Worm (Caenorhabditis elegans): ENCODE results near the gene T24C12.3.

The T24C12.3 gene

ce11 chrX:2219453-2219852, 15.8 kb upstream of the T24C12.3 start:
- TF ChIP-seq nhr-12 (tag; optimal IDR thresholded peaks at IDR 0.05) (no peak), snpc-4 (tag; optimal IDR thresholded peaks at IDR 0.05) (peak; percentile 50), ama-1 (optimal IDR thresholded peaks at IDR 0.05) (no peak)

- no peak for TF ChIP-seq elt-2 (tag; optimal IDR thresholded peaks at IDR 0.05)
- peak in 1 of 3 experiments; percentile 9 for TF ChIP-seq elt-3 (tag; optimal IDR thresholded peaks at IDR 0.05)
- TF ChIP-seq ceh-82 (tag; optimal IDR thresholded peaks at IDR 0.05), result no peak
- TF ChIP-seq nhr-23 (tag; optimal IDR thresholded peaks at IDR 0.05), result peak; percentile 78
- TF ChIP-seq ama-1 (optimal IDR thresholded peaks at IDR 0.05), result no peak
- no peak for TF ChIP-seq nhr-77 (tag; optimal IDR thresholded peaks at IDR 0.05)
These were observed 15.3 kb upstream of the T24C12.3 start for ce11 chrX:2219006-2219405.

- TF ChIP-seq nhr-25 (tag; optimal IDR thresholded peaks at IDR 0.05), result peak; percentile 74
- no peak for TF ChIP-seq zag-1 (tag; optimal IDR thresholded peaks at IDR 0.05)
- TF ChIP-seq tbx-2 (tag; optimal IDR thresholded peaks at IDR 0.05), result peak; percentile 25
- no peak for TF ChIP-seq fos-1 (tag; optimal IDR thresholded peaks at IDR 0.05)
- peak; percentile 91 for TF ChIP-seq nhr-23 (tag; optimal IDR thresholded peaks at IDR 0.05)
- peak; percentile 30 for TF ChIP-seq ceh-28 (tag; optimal IDR thresholded peaks at IDR 0.05)
- no peak for TF ChIP-seq unc-62 (GFP tag; optimal IDR thresholded peaks at IDR 0.05)
- no peak for TF ChIP-seq egl-5 (tag; optimal IDR thresholded peaks at IDR 0.05)
- no peak for TF ChIP-seq nhr-28 (tag; optimal IDR thresholded peaks at IDR 0.05)
- TF ChIP-seq ZK546.5 (tag; optimal IDR thresholded peaks at IDR 0.05), result no peak
- TF ChIP-seq lsy-12 (tag; optimal IDR thresholded peaks at IDR 0.05), result peak; percentile 0
- peak in 1 of 3 experiments; percentile 39 for TF ChIP-seq elt-3 (tag; optimal IDR thresholded peaks at IDR 0.05)
- no peak for TF ChIP-seq nhr-76 (tag; optimal IDR thresholded peaks at IDR 0.05)
- no peak for TF ChIP-seq fkh-2 (tag; optimal IDR thresholded peaks at IDR 0.05)
- no peak for TF ChIP-seq elt-2 (tag; optimal IDR thresholded peaks at IDR 0.05)
- no peak for TF ChIP-seq ceh-9 (tag; optimal IDR thresholded peaks at IDR 0.05)
- peak; percentile 12 for TF ChIP-seq nhr-43 (tag; optimal IDR thresholded peaks at IDR 0.05; ENCODE audit: poor library complexity, severe bottlenecking)
- no peak for TF ChIP-seq pqm-1 (tag; optimal IDR thresholded peaks at IDR 0.05)
- no peak for TF ChIP-seq jun-1 (tag; optimal IDR thresholded peaks at IDR 0.05)
- no peak for TF ChIP-seq ztf-11 (tag; optimal IDR thresholded peaks at IDR 0.05)
- no peak for TF ChIP-seq skn-1 (tag; optimal IDR thresholded peaks at IDR 0.05)
- TF ChIP-seq pha-4 (tag; optimal IDR thresholded peaks at IDR 0.05), result peak; percentile 17
- no peak for TF ChIP-seq nhr-67 (tag; optimal IDR thresholded peaks at IDR 0.05)
- TF ChIP-seq nhr-11 (tag; optimal IDR thresholded peaks at IDR 0.05), result no peak
These were observed 13.0 kb upstream of the T24C12.3 start for ce11 chrX:2216662-2217061.

ce11 chrX:2216242-2216641, 12.5 kb upstream of the T24C12.3 start:
- TF ChIP-seq elt-1 (tag; optimal IDR thresholded peaks at IDR 0.05) (no peak), mdl-1 (tag; optimal IDR thresholded peaks at IDR 0.05) (no peak), unc-39 (tag; optimal IDR thresholded peaks at IDR 0.05) (no peak), pha-4 (tag; optimal IDR thresholded peaks at IDR 0.05) (no peak), jun-1 (tag; optimal IDR thresholded peaks at IDR 0.05) (no peak), egl-5 (tag; optimal IDR thresholded peaks at IDR 0.05) (no peak), ceh-82 (tag; optimal IDR thresholded peaks at IDR 0.05) (no peak), nhr-28 (tag; optimal IDR thresholded peaks at IDR 0.05) (no peak), lin-39 (tag; optimal IDR thresholded peaks at IDR 0.05) (no peak), tbx-2 (tag; optimal IDR thresholded peaks at IDR 0.05) (no peak), nhr-12 (tag; optimal IDR thresholded peaks at IDR 0.05) (no peak), eor-1 (tag; optimal IDR thresholded peaks at IDR 0.05) (no peak)

ce11 chrX:2215108-2215507, 11.4 kb upstream of the T24C12.3 start:
- TF ChIP-seq unc-62 (GFP tag; optimal IDR thresholded peaks at IDR 0.05) (no peak), pqm-1 (tag; optimal IDR thresholded peaks at IDR 0.05) (peak; percentile 1), nhr-43 (tag; optimal IDR thresholded peaks at IDR 0.05; ENCODE audit: poor library complexity, severe bottlenecking) (peak; percentile 43), mdl-1 (tag; optimal IDR thresholded peaks at IDR 0.05) (peak; percentile 1), nhr-12 (tag; optimal IDR thresholded peaks at IDR 0.05) (no peak), elt-3 (tag; optimal IDR thresholded peaks at IDR 0.05) (peak in 2 of 3 experiments; percentile 76 to 86), daf-12 (tag; optimal IDR thresholded peaks at IDR 0.05) (no peak), nfya-1 (tag; optimal IDR thresholded peaks at IDR 0.05; ENCODE audit: insufficient read depth) (peak; percentile 22), fos-1 (tag; optimal IDR thresholded peaks at IDR 0.05) (no peak), pha-4 (tag; optimal IDR thresholded peaks at IDR 0.05) (peak; percentile 22), ceh-9 (tag; optimal IDR thresholded peaks at IDR 0.05) (no peak), elt-2 (tag; optimal IDR thresholded peaks at IDR 0.05) (peak; percentile 57), nhr-25 (tag; optimal IDR thresholded peaks at IDR 0.05) (peak; percentile 32)

All from whole organism, L3 larva.